Worm (Caenorhabditis elegans) whole organism, young adult: ENCODE measurements around the gene nhr-88.

ENCODE experiments used
- C06A6.2 ChIP-seq: fragments of 200-800 bp; sonication (Bioruptor generic); conservative IDR thresholded peaks from 2 replicates; pipeline ENCODE4 v1.3.6; 2022; ENCODE audit warnings: missing genetic modification characterization, missing compliant biosample characterization
- C17E4.6 ChIP-seq: fragments of 200-800 bp; sonication (Bioruptor generic); IDR thresholded peaks from 2 replicates; pipeline ENCODE4 v1.3.6; 2022; ENCODE audit warnings: missing genetic modification reagents, missing genetic modification characterization, missing compliant biosample characterization
- F10E7.11 ChIP-seq: sonication (generic microtip); optimal IDR thresholded peaks from 2 replicates; lab custom pipeline; 2017; ENCODE audit warnings: mild to moderate bottlenecking, missing genetic modification characterization, moderate library complexity, missing compliant biosample characterization
- F23B12.7 ChIP-seq: sonication (generic microtip); optimal IDR thresholded peaks from 2 replicates; lab custom pipeline; 2017; ENCODE audit warnings: missing genetic modification characterization, mild to moderate bottlenecking, missing compliant biosample characterization, antibody characterized with exemption, moderate library complexity; ENCODE audit not compliant: insufficient read depth
- F33H1.4 ChIP-seq: fragments of 200-800 bp; sonication (Bioruptor generic); IDR thresholded peaks from 2 replicates; pipeline ENCODE4 v1.3.6; 2022; ENCODE audit warnings: missing genetic modification reagents, missing genetic modification characterization, missing compliant biosample characterization
- F37B4.10 ChIP-seq: fragments of 200-800 bp; sonication (Bioruptor generic); IDR thresholded peaks from 2 replicates; pipeline ENCODE4 v1.3.6; 2022; ENCODE audit warnings: missing genetic modification characterization, missing compliant biosample characterization
- F57C9.4 ChIP-seq: sonication (generic microtip); optimal IDR thresholded peaks from 2 replicates; lab custom pipeline; 2017; ENCODE audit warnings: mild to moderate bottlenecking, missing genetic modification characterization, missing compliant biosample characterization
- K12H6.12 ChIP-seq: fragments of 200-800 bp; sonication (Bioruptor generic); optimal IDR thresholded peaks from 2 replicates; lab custom pipeline; 2018; ENCODE audit warnings: mild to moderate bottlenecking, missing genetic modification characterization, missing compliant biosample characterization
- T07F8.4 ChIP-seq: sonication (generic microtip); optimal IDR thresholded peaks from 2 replicates; lab custom pipeline; 2016; ENCODE audit warnings: mild to moderate bottlenecking, missing genetic modification characterization, moderate library complexity, missing compliant biosample characterization
- Y56A3A.18 ChIP-seq: fragments of 200-800 bp; sonication (Bioruptor generic); IDR thresholded peaks from 2 replicates; pipeline ENCODE4 v1.3.6; 2022; ENCODE audit warnings: missing genetic modification reagents, missing genetic modification characterization, missing compliant biosample characterization
- Y67H2A.10 ChIP-seq: fragments of 200-800 bp; sonication (Bioruptor generic); conservative IDR thresholded peaks from 2 replicates; pipeline ENCODE4 v1.3.6; 2022; ENCODE audit warnings: missing genetic modification reagents, missing genetic modification characterization, missing compliant biosample characterization
- Y79H2A.3 ChIP-seq: fragments of 200-800 bp; sonication (Bioruptor generic); conservative IDR thresholded peaks from 2 replicates; pipeline ENCODE4 v1.3.6; 2022; ENCODE audit warnings: missing genetic modification reagents, missing genetic modification characterization, missing compliant biosample characterization
- akir-1 ChIP-seq: fragments of 200-800 bp; sonication (Bioruptor generic); optimal IDR thresholded peaks from 2 replicates; lab custom pipeline; 2018; ENCODE audit warnings: mild to moderate bottlenecking, missing genetic modification characterization, moderate library complexity, missing compliant biosample characterization
- ama-1 ChIP-seq, 3 experiments: fragments of 150-350 bp in 1 of 3; sonication (generic microtip) in 2 of 3; optimal IDR thresholded peaks; 2 replicates each; lab custom pipeline; 2014 to 2018; ENCODE audit warnings: missing biosample characterization in 2 of 3, missing genetic modification characterization in 2 of 3, missing genetic modification reagents in 2 of 3
- aptf-3 ChIP-seq: fragments of 200-800 bp; sonication (Bioruptor generic); IDR thresholded peaks from 2 replicates; pipeline ENCODE4 v1.3.6; 2022; ENCODE audit warnings: missing genetic modification characterization, missing compliant biosample characterization
- athp-1 ChIP-seq: sonication (generic microtip); optimal IDR thresholded peaks from 2 replicates; lab custom pipeline; 2017; ENCODE audit warnings: mild to moderate bottlenecking, missing genetic modification characterization, missing compliant biosample characterization
- ccch-3 ChIP-seq: fragments of 200-800 bp; sonication (Bioruptor generic); optimal IDR thresholded peaks from 2 replicates; lab custom pipeline; 2018; ENCODE audit warnings: mild to moderate bottlenecking, missing genetic modification characterization, missing compliant biosample characterization
- ceh-58 ChIP-seq: fragments of 200-800 bp; sonication (Bioruptor generic); IDR thresholded peaks from 2 replicates; pipeline ENCODE4 v1.3.6; 2022; ENCODE audit warnings: missing genetic modification characterization, missing compliant biosample characterization
- chd-7 ChIP-seq: sonication (generic microtip); optimal IDR thresholded peaks from 2 replicates; lab custom pipeline; 2016; ENCODE audit warnings: mild to moderate bottlenecking, missing genetic modification characterization, moderate library complexity, missing compliant biosample characterization
- ekl-4 ChIP-seq: fragments of 200-800 bp; sonication (Bioruptor generic); IDR thresholded peaks from 2 replicates; pipeline ENCODE4 v1.3.6; 2022; ENCODE audit warnings: missing genetic modification reagents, missing genetic modification characterization, missing compliant biosample characterization
- ets-4 ChIP-seq: fragments of 200-800 bp; sonication (Bioruptor generic); optimal IDR thresholded peaks from 2 replicates; lab custom pipeline; 2018; ENCODE audit warnings: mild to moderate bottlenecking, missing genetic modification characterization, missing compliant biosample characterization
- him-1 ChIP-seq: sonication (generic microtip); optimal IDR thresholded peaks from 2 replicates; lab custom pipeline; 2016; ENCODE audit warnings: missing genotype, missing genetic modification reagents, missing genetic modification characterization, missing compliant biosample characterization
- hmg-1.2 ChIP-seq: fragments of 200-800 bp; sonication (Bioruptor generic); IDR thresholded peaks from 2 replicates; pipeline ENCODE4 v1.3.6; 2022; ENCODE audit warnings: missing genetic modification reagents, missing genetic modification characterization, missing compliant biosample characterization
- hsf-1 ChIP-seq: fragments of 200-800 bp; sonication (Bioruptor generic); IDR thresholded peaks from 2 replicates; pipeline ENCODE4 v1.3.6; 2022; ENCODE audit warnings: missing genetic modification reagents, missing genetic modification characterization, missing compliant biosample characterization
- let-607 ChIP-seq, 2 experiments: fragments of 200-800 bp in 1 of 2; sonication (Bioruptor generic) in 1 of 2; sonication (generic microtip) in 1 of 2; optimal IDR thresholded peaks; 2 replicates each; lab custom pipeline; 2016 to 2018; ENCODE audit warnings: mild to moderate bottlenecking in 2 of 2, missing compliant biosample characterization in 2 of 2, missing genetic modification characterization in 2 of 2, moderate library complexity in 2 of 2, missing genotype in 1 of 2
- lin-35 ChIP-seq, 3 experiments: fragments of 150-350 bp in 2 of 3; sonication (generic microtip) in 1 of 3; optimal IDR thresholded peaks; 2 replicates each; lab custom pipeline; 2014 to 2018; ENCODE audit warnings: missing biosample characterization in 3 of 3, missing genetic modification characterization in 3 of 3, missing genetic modification reagents in 3 of 3
- lsy-27 ChIP-seq: sonication (generic microtip); optimal IDR thresholded peaks from 2 replicates; lab custom pipeline; 2017; ENCODE audit warnings: missing genetic modification characterization, mild to moderate bottlenecking, missing compliant biosample characterization, antibody characterized with exemption, missing genotype, borderline replicate concordance; ENCODE audit not compliant: insufficient read depth
- mes-4 ChIP-seq: sonication (generic microtip); optimal IDR thresholded peaks from 2 replicates; lab custom pipeline; 2016; ENCODE audit warnings: missing genotype, missing genetic modification characterization, missing compliant biosample characterization
- nfyb-1 ChIP-seq: fragments of 200-800 bp; sonication (Bioruptor generic); IDR thresholded peaks from 2 replicates; pipeline ENCODE4 v1.3.6; 2022; ENCODE audit warnings: missing genetic modification reagents, missing genetic modification characterization, missing compliant biosample characterization
- nhr-179 ChIP-seq: sonication (generic microtip); optimal IDR thresholded peaks from 2 replicates; lab custom pipeline; 2016; ENCODE audit warnings: mild to moderate bottlenecking, missing genetic modification characterization, missing compliant biosample characterization
- nhr-80 ChIP-seq: sonication (generic microtip); optimal IDR thresholded peaks from 2 replicates; lab custom pipeline; 2016; ENCODE audit warnings: missing genetic modification characterization, missing compliant biosample characterization
- snpc-1.1 ChIP-seq: sonication (generic microtip); optimal IDR thresholded peaks from 2 replicates; lab custom pipeline; 2017; ENCODE audit warnings: missing genetic modification characterization, mild to moderate bottlenecking, missing compliant biosample characterization, antibody characterized with exemption, moderate library complexity, missing genotype, missing genetic modification reagents; ENCODE audit not compliant: insufficient read depth
- snpc-4 ChIP-seq, 5 experiments: fragments of 150-350 bp in 1 of 5; sonication (generic microtip) in 4 of 5; optimal IDR thresholded peaks; 2 replicates each; lab custom pipeline; 2014 to 2018; ENCODE audit warnings: missing genetic modification characterization in 5 of 5, missing biosample characterization in 3 of 5, antibody characterized with exemption in 2 of 5, mild to moderate bottlenecking in 2 of 5, missing compliant biosample characterization in 2 of 5, missing genotype in 2 of 5, moderate library complexity in 2 of 5, missing genetic modification reagents in 1 of 5
- tbp1 ChIP-seq: fragments of 200-800 bp; sonication (Bioruptor generic); optimal IDR thresholded peaks from 2 replicates; lab custom pipeline; 2018; ENCODE audit warnings: mild to moderate bottlenecking, missing genetic modification characterization, missing compliant biosample characterization
- tlf-1 ChIP-seq: fragments of 200-800 bp; sonication (Bioruptor generic); optimal IDR thresholded peaks from 2 replicates; lab custom pipeline; 2018; ENCODE audit warnings: mild to moderate bottlenecking, missing genetic modification characterization, missing compliant biosample characterization
- unc-62 ChIP-seq: fragments of 150-350 bp; optimal IDR thresholded peaks from 2 replicates; lab custom pipeline; 2014; ENCODE audit warnings: missing biosample characterization, missing genetic modification reagents, missing genetic modification characterization
- ztf-25 ChIP-seq: fragments of 200-800 bp; sonication (Bioruptor generic); IDR thresholded peaks from 2 replicates; pipeline ENCODE4 v1.3.6; 2022; ENCODE audit warnings: missing genetic modification reagents, missing genetic modification characterization, missing compliant biosample characterization
- ztf-28 ChIP-seq: fragments of 200-800 bp; sonication (Bioruptor generic); IDR thresholded peaks from 2 replicates; pipeline ENCODE4 v1.3.6; 2022; ENCODE audit warnings: missing genetic modification reagents, missing genetic modification characterization, missing compliant biosample characterization

The nhr-88 gene

DNA sequence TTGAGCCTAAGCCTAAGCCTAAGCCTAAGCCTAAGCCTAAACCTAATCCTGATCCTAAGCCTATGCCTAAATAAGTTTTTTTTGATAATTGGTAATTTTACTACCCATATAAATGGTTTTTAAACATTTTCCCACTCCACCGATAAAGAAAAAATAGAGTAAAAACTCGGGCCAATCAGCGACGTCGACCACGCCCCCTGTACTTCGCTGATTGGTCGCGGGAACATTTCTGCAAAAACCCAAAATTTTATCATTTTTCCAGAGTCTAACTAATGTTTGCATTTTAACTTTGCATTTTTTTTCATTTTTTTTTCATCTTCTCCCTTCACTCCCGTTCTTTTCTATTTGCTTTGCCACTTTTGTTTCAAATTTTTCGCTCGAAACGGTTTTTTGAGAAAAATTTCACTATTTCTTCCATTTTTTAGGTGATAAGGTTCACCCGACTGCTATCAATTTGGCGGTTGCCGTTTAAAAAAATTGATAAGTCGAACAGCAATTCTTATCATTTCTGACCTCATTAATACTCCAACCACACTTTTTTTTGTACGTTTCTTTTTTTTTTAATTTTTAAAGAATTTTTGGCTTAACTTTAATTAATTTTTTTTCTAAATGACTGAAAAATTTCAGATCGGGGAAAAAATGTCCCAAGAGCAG is 37.9 kb downstream of the nhr-88 start, which contains the start of gene C41H7.2:
C41H7.2 (plus strand) TSS at position 622 of the 654 bp plus-strand sequence.
- TF ChIP-seq Y67H2A.10 (no peak), nhr-80 (tag; lab: Kevin White, UChicago) (peak; percentile 71), nfyb-1 (GFP tag; lab: Robert Waterston, UW) (peak; percentile 93), F10E7.11 (no peak)

DNA sequence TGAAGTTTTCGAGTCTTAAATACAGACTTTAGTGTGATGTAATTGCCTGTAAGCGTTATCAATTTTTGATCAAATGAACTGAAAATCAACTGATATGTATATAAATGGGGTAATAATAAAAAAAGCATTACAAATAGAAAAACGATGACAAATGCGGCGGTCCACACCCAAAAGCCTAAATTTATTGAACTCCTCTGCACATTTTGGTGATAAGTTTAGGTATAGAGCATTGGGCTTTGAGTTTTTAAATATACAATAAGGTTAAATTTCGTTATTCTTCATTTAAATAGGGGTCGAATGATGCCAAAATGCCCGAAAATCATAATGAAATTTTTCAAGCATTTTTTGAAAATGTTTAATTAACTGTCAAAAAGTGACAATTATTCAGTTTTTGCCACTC is 43.4 kb downstream of the nhr-88 start, which contains the start of gene clec-3:
clec-3 (minus strand) TSS at position 101 of the 400 bp plus-strand sequence.
- no peak for TF ChIP-seq tlf-1 (GFP tag; lab: Kevin White, UChicago)
- TF ChIP-seq lsy-27 (tag; lab: Kevin White, UChicago): no peak
- no peak for TF ChIP-seq F37B4.10 (GFP tag; lab: Robert Waterston, UW)

DNA sequence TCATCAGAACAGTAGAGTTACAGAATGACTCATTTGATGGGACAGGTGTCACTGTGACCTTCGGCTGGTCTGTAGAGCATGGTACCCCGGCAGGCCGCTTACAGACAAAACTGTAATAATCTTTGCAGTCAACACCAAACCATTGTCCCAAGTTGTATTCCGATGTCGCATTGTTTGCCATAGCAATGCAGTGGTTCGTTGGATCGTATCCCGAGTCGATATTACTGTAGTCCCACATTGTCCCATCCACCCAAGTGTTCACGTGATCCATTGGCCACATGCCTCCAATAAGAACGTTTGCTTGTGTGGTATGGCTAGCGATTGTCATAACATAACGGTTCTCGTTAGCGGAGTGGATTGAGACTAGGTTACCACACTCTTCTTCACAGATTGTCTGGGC is 44.5 kb downstream of the nhr-88 start:
- TF ChIP-seq tbp1 (GFP tag; lab: Kevin White, UChicago) (no peak), Y56A3A.18 (GFP tag; lab: Robert Waterston, UW) (no peak), F10E7.11 (no peak)
- TF ChIP-seq, all 124 proteins: peak for 0

DNA sequence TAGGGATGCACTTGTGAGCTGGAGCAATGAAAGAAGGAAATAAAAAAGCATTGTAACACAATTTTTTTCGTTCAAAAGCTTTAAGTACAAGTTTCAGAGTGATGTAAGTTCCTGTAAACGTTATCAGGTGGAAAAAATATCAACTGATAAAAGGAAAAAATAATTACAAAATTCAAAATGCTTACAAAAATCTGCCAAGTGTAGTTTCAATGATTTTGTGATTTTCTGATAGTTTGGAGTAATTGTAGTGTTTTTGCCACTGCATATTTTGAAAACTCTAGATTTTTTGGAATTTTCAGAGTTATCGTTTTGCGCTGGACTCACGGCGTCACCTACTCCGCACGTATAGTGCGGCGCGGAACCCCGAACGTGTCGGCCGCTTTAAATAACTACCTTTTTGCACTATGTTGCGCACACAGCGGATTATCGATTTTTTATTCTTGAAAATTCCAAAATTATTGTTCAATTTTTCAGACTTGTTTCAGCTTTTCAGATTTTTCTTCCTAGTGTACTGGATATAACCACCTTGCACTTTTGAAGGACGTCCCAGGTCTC is 47.0 kb downstream of the nhr-88 start, which contains the start of gene clec-2:
clec-2 (minus strand) TSS at position 51 of the 555 bp plus-strand sequence.
- peak; percentile 10 for TF ChIP-seq snpc-1.1
- TF ChIP-seq ztf-25 (GFP tag; lab: Robert Waterston, UW): no peak
- no peak for TF ChIP-seq T07F8.4 (tag; lab: Kevin White, UChicago)
- TF ChIP-seq nhr-179 (tag; lab: Kevin White, UChicago): no peak
- no peak for TF ChIP-seq ama-1 (optimal IDR thresholded peaks at IDR 0.05; lab: Kevin White, UChicago)
- TF ChIP-seq ama-1 (GFP tag; optimal IDR thresholded peaks at IDR 0.05; lab: Kevin White, UChicago): no peak
- no peak for TF ChIP-seq ets-4 (GFP tag; lab: Kevin White, UChicago)
- no peak for TF ChIP-seq let-607 (tag; optimal IDR thresholded peaks at IDR 0.05; lab: Kevin White, UChicago)
- no peak for TF ChIP-seq Y79H2A.3 (GFP tag; lab: Robert Waterston, UW)
- TF ChIP-seq hmg-1.2 (GFP tag; lab: Robert Waterston, UW): peak; percentile 39
- no peak for TF ChIP-seq F33H1.4
- TF ChIP-seq him-1 (tag; lab: Kevin White, UChicago): no peak
- TF ChIP-seq unc-62 (GFP tag; lab: Kevin White, UChicago): no peak
- TF ChIP-seq ekl-4 (GFP tag; lab: Robert Waterston, UW): no peak
- TF ChIP-seq F57C9.4: no peak
- TF ChIP-seq snpc-4 (GFP tag; optimal IDR thresholded peaks at IDR 0.05; lab: Kevin White, UChicago): no peak
- peak in 2 of 4 experiments; percentile 69 to 76 for TF ChIP-seq snpc-4 (tag; optimal IDR thresholded peaks at IDR 0.05; lab: Kevin White, UChicago)
- TF ChIP-seq, all 124 proteins: peak for 3

DNA sequence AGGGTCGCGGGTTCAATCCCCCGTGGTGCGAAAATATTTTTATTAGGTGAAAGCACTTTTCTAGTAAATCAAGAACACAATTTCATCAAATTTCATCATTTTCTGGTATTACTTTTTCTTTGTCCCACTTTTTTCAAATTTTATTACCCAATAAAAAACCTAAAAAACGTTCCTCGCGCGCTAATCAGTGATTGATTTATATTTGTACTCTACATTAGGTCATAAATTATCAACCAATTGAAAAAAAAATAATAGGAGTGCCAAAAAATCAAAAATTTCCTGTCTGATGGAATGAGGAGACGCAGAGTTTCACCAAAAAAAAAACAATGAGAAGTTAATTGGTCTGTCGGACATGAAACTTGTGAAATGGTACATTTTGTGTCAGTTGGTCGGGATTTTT is 48.2 kb downstream of the nhr-88 start:
- TF ChIP-seq ets-4 (GFP tag; lab: Kevin White, UChicago) (no peak), chd-7 (tag; lab: Kevin White, UChicago) (no peak), Y56A3A.18 (GFP tag; lab: Robert Waterston, UW) (no peak), C17E4.6 (GFP tag; lab: Robert Waterston, UW) (no peak), athp-1 (no peak), F23B12.7 (tag; lab: Kevin White, UChicago) (no peak), lin-35 (GFP tag; optimal IDR thresholded peaks at IDR 0.05; lab: Kevin White, UChicago) (no peak), K12H6.12 (no peak), hsf-1 (no peak), C06A6.2 (GFP tag; lab: Robert Waterston, UW) (no peak), F37B4.10 (GFP tag; lab: Robert Waterston, UW) (no peak), ccch-3 (GFP tag; lab: Kevin White, UChicago) (no peak), mes-4 (tag; lab: Kevin White, UChicago) (no peak), ztf-28 (GFP tag; lab: Robert Waterston, UW) (no peak), aptf-3 (GFP tag; lab: Robert Waterston, UW) (no peak), akir-1 (GFP tag; lab: Kevin White, UChicago) (no peak), ceh-58 (GFP tag; lab: Robert Waterston, UW) (no peak), hmg-1.2 (GFP tag; lab: Robert Waterston, UW) (no peak)
